Fruit fly (Drosophila melanogaster) whole organism, pupa: ENCODE data around the gene Smox.

Experiments
- CG10348 ChIP-seq: fragments of 200-800 bp; sonication (Bioruptor generic); IDR thresholded peaks from 2 replicates; pipeline ENCODE4 v1.3.6; 2022; ENCODE audit warnings: missing biosample characterization, missing genetic modification characterization
- CG12605 ChIP-seq: fragments of 200-800 bp; sonication (Bioruptor generic); IDR thresholded peaks from 2 replicates; pipeline ENCODE4 v1.3.6; 2022; ENCODE audit warnings: missing biosample characterization, missing genetic modification characterization
- CG13204 ChIP-seq: fragments of 200-800 bp; sonication (Bioruptor generic); optimal IDR thresholded peaks from 2 replicates; lab custom pipeline; 2018; ENCODE audit warnings: missing biosample characterization, mild to moderate bottlenecking, missing genetic modification characterization, moderate library complexity
- CG14655 ChIP-seq: fragments of 200-800 bp; sonication (Bioruptor generic); optimal IDR thresholded peaks from 3 replicates; lab custom pipeline; 2017; ENCODE audit warnings: mild to moderate bottlenecking, missing biosample characterization, missing genetic modification reagents, missing genetic modification characterization
- CG15710 ChIP-seq: fragments of 200-800 bp; sonication (Bioruptor generic); optimal IDR thresholded peaks from 2 replicates; lab custom pipeline; 2018; ENCODE audit warnings: missing biosample characterization, mild to moderate bottlenecking, missing genetic modification characterization, moderate library complexity
- CG17806 ChIP-seq: fragments of 200-800 bp; sonication (Bioruptor generic); optimal IDR thresholded peaks from 2 replicates; lab custom pipeline; 2018; ENCODE audit warnings: missing biosample characterization, mild to moderate bottlenecking, missing genetic modification characterization, moderate library complexity
- CG32121 ChIP-seq: fragments of 200-800 bp; sonication (Bioruptor generic); IDR thresholded peaks from 2 replicates; pipeline ENCODE4 v1.3.6; 2022; ENCODE audit warnings: missing biosample characterization, missing genetic modification characterization
- CG34367 ChIP-seq: fragments of 200-800 bp; sonication (Bioruptor generic); optimal IDR thresholded peaks from 2 replicates; lab custom pipeline; 2018; ENCODE audit warnings: missing biosample characterization, mild to moderate bottlenecking, missing genetic modification characterization
- CG4496 ChIP-seq: fragments of 200-800 bp; sonication (Bioruptor generic); IDR thresholded peaks from 3 replicates; pipeline ENCODE4 v1.3.6; 2022; ENCODE audit warnings: missing biosample characterization, missing genetic modification characterization
- CG8159 ChIP-seq: fragments of 200-800 bp; sonication (Bioruptor generic); optimal IDR thresholded peaks from 3 replicates; lab custom pipeline; 2018; ENCODE audit warnings: missing biosample characterization, mild to moderate bottlenecking, missing genetic modification characterization, moderate library complexity
- CG8301 ChIP-seq: fragments of 200-800 bp; sonication (Bioruptor generic); optimal IDR thresholded peaks from 2 replicates; lab custom pipeline; 2018; ENCODE audit warnings: missing biosample characterization, mild to moderate bottlenecking, missing genetic modification characterization
- CG9948 ChIP-seq: fragments of 200-800 bp; sonication (Bioruptor generic); optimal IDR thresholded peaks from 2 replicates; lab custom pipeline; 2018; ENCODE audit warnings: missing biosample characterization, mild to moderate bottlenecking, missing genetic modification characterization, moderate library complexity
- D1 ChIP-seq: fragments of 200-800 bp; sonication (Bioruptor generic); optimal IDR thresholded peaks from 2 replicates; lab custom pipeline; 2018; ENCODE audit warnings: missing biosample characterization, mild to moderate bottlenecking, missing genetic modification characterization, moderate library complexity
- EcR ChIP-seq: fragments of 200-800 bp; sonication (Bioruptor generic); optimal IDR thresholded peaks from 3 replicates; lab custom pipeline; 2019; ENCODE audit warnings: missing biosample characterization, missing genetic modification characterization, mild to moderate bottlenecking, moderate library complexity, missing genetic modification reagents
- Ets98B ChIP-seq: fragments of 200-800 bp; sonication (Bioruptor generic); IDR thresholded peaks from 2 replicates; pipeline ENCODE4 v1.3.6; 2022; ENCODE audit warnings: missing biosample characterization, missing genetic modification characterization
- Pif1A ChIP-seq: fragments of 200-800 bp; sonication (Bioruptor generic); optimal IDR thresholded peaks from 3 replicates; lab custom pipeline; 2016; ENCODE audit warnings: missing biosample characterization, missing genetic modification characterization
- Pif1B ChIP-seq: fragments of 200-800 bp; sonication (Bioruptor generic); optimal IDR thresholded peaks from 3 replicates; lab custom pipeline; 2016; ENCODE audit warnings: missing biosample characterization, missing genetic modification characterization
- Snoo ChIP-seq: fragments of 200-800 bp; sonication (Bioruptor generic); optimal IDR thresholded peaks from 3 replicates; lab custom pipeline; 2017; ENCODE audit warnings: missing biosample characterization, mild to moderate bottlenecking, missing genetic modification characterization, inconsistent platforms
- fd96Ca ChIP-seq: fragments of 200-800 bp; sonication (Bioruptor generic); IDR thresholded peaks from 3 replicates; pipeline ENCODE4 v1.3.6; 2022; ENCODE audit warnings: missing biosample characterization, missing genetic modification characterization
- gl ChIP-seq: fragments of 200-800 bp; sonication (Bioruptor generic); optimal IDR thresholded peaks from 2 replicates; lab custom pipeline; 2018; ENCODE audit warnings: missing biosample characterization, mild to moderate bottlenecking, missing genetic modification characterization
- rn ChIP-seq: fragments of 200-800 bp; sonication (Bioruptor generic); IDR thresholded peaks from 2 replicates; pipeline ENCODE4 v1.3.6; 2022; ENCODE audit warnings: missing biosample characterization, missing genetic modification characterization

Gene Smox

DNA sequence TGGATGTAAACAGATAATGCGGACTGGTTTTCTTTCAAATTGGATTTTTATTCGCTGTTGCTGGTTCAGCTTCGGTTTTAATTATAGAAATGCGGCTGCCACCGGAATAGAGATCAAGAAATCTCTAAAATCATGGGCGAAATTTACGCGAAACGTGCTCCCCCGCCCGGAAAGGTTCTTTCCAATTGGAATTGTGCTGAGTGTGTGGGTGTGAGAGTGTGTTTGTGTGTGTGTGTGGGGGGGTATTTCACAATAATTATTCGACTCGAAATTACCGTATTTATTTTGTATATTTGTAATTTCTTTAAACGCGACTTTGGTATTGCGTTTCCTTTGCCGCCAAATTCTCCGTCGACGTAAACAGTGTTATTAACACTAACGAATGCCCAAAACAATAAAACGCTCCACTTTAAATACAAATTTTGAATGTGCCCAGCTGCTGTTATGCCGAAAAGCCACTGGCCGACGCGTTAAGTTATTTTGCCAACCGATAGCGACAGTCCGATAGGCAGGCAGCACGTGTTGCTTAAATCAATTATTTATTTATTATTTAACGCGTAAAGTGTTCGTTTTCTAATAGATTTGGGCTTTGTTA is 26.3 kb downstream of the Smox start, which contains the start of gene Gclc:
Gene Gclc (minus strand): TSS at position 431 of the 595 bp plus-strand sequence.
- TF ChIP-seq Pif1A (GFP tag; lab: Kevin White, UChicago): peak; percentile 23
- TF ChIP-seq CG12605: no peak
- peak; percentile 0 for TF ChIP-seq Pif1B
- no peak for TF ChIP-seq gl (tag; lab: Kevin White, UChicago)
- no peak for TF ChIP-seq EcR
- TF ChIP-seq CG4496 (GFP tag; lab: Robert Waterston, UW): no peak

dm6 chrX:8115343-8115676 is 26.8 kb downstream of the Smox start:
- TF ChIP-seq CG9948 (tag; lab: Kevin White, UChicago): no peak
- no peak for TF ChIP-seq CG15710 (tag; lab: Kevin White, UChicago)

dm6 chrX:8114476-8115342 is 27.4 kb downstream of the Smox start:
- TF ChIP-seq CG9948 (tag; lab: Kevin White, UChicago) (peak; percentile 16), Pif1A (GFP tag; lab: Kevin White, UChicago) (peak; percentile 7), CG4496 (GFP tag; lab: Robert Waterston, UW) (peak; percentile 50; the same call in 2 of the 3 replicates), CG32121 (GFP tag; lab: Robert Waterston, UW) (peak; percentile 7; the same call in 1 of the 2 replicates), fd96Ca (peak; percentile 19; the same call in 1 of the 3 replicates), CG12605 (no peak), Ets98B (GFP tag; lab: Robert Waterston, UW) (peak; percentile 14), CG34367 (tag; lab: Kevin White, UChicago) (no peak), CG10348 (GFP tag; lab: Robert Waterston, UW) (no peak), Pif1B (no peak), CG17806 (tag; lab: Kevin White, UChicago) (peak; percentile 20), CG15710 (tag; lab: Kevin White, UChicago) (peak; percentile 6), CG8159 (tag; lab: Kevin White, UChicago) (peak; percentile 22)

- TF ChIP-seq CG8159 (tag; lab: Kevin White, UChicago) (no peak), D1 (no peak), CG8301 (tag; lab: Kevin White, UChicago) (no peak), CG14655 (GFP tag; lab: Kevin White, UChicago) (no peak), CG13204 (GFP tag; lab: Kevin White, UChicago) (no peak), CG9948 (tag; lab: Kevin White, UChicago) (peak; percentile 5), CG17806 (tag; lab: Kevin White, UChicago) (no peak), fd96Ca (0 out of 3 replicates have a peak, but pooled peaks have one; percentile 10), CG15710 (tag; lab: Kevin White, UChicago) (peak; percentile 8), CG4496 (GFP tag; lab: Robert Waterston, UW) (no peak), Ets98B (GFP tag; lab: Robert Waterston, UW) (no peak), CG10348 (GFP tag; lab: Robert Waterston, UW) (no peak), gl (tag; lab: Kevin White, UChicago) (no peak), Pif1A (GFP tag; lab: Kevin White, UChicago) (no peak), EcR (no peak), rn (GFP tag; lab: Robert Waterston, UW) (no peak), Snoo (tag; lab: Kevin White, UChicago) (no peak), Pif1B (no peak), CG12605 (no peak), CG34367 (tag; lab: Kevin White, UChicago) (no peak), CG32121 (GFP tag; lab: Robert Waterston, UW) (no peak; the same call in 1 of the 2 replicates)
Measured at dm6 chrX:8113386-8114279, 28.4 kb downstream of the Smox start.

DNA sequence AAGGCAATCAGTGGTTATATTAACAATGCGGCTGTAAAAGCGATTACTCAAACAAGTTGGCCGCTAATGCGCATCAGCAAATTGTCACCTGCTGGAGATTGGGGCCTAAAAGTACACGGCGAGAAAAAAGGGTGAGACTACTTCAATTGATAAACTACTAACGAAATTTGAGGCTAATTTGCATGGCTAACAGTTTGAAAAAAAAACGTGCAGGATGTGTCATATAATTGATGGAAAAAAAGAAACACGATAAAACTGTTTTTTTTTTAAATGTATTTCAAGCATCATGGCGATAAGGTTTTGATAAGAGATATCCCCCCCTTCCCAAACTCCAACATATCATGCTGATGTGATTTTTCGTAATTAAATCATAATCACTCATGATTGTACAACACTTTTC is 29.4 kb downstream of the Smox start:
- TF ChIP-seq fd96Ca (0 out of 3 replicates have a peak, but pooled peaks have one; percentile 14), CG17806 (tag; lab: Kevin White, UChicago) (no peak)

DNA sequence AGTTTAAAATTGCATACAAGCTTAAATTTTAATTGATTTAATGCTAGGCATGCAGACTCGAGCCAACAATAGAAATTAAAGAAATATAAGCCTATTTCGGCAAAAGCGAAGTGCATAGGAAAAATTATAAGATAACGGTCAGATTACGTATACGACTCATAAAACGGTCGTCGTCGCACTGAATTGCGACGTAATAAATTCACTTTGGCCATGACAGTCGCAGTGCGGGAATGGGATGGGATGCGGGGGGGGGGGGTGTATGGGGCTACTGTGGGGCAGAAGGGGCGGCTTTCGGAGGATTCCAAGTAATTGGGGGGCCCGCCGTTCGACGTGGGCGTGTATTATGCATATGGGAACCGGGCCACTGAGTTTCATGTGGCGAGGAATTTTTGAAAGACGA is 31.1 kb downstream of the Smox start:
- TF ChIP-seq gl (tag; lab: Kevin White, UChicago) (no peak), CG10348 (GFP tag; lab: Robert Waterston, UW) (no peak), Pif1B (no peak), CG13204 (GFP tag; lab: Kevin White, UChicago) (no peak), CG12605 (no peak), fd96Ca (no peak), Ets98B (GFP tag; lab: Robert Waterston, UW) (no peak), D1 (no peak), CG32121 (GFP tag; lab: Robert Waterston, UW) (no peak), Pif1A (GFP tag; lab: Kevin White, UChicago) (no peak), CG8159 (tag; lab: Kevin White, UChicago) (no peak), Snoo (tag; lab: Kevin White, UChicago) (no peak), CG14655 (GFP tag; lab: Kevin White, UChicago) (no peak), rn (GFP tag; lab: Robert Waterston, UW) (no peak), CG34367 (tag; lab: Kevin White, UChicago) (no peak), CG17806 (tag; lab: Kevin White, UChicago) (no peak), CG8301 (tag; lab: Kevin White, UChicago) (no peak)
